Worm (Caenorhabditis elegans) whole organism, young adult: ENCODE measurements around the gene ZK1055.6.
A peak's percentile ranks its signal among the peaks of the same experiment; 100 is the strongest.

Experiments used
- B0336.3 ChIP-seq: fragments of 200-800 bp; sonication (Bioruptor generic); IDR thresholded peaks from 2 replicates; pipeline ENCODE4 v1.3.6; 2022; ENCODE audit warnings: missing genetic modification characterization, missing compliant biosample characterization
- C17E4.6 ChIP-seq: fragments of 200-800 bp; sonication (Bioruptor generic); IDR thresholded peaks from 2 replicates; pipeline ENCODE4 v1.3.6; 2022; ENCODE audit warnings: missing genetic modification reagents, missing genetic modification characterization, missing compliant biosample characterization
- F22D6.2 ChIP-seq: sonication (generic microtip); optimal IDR thresholded peaks from 2 replicates; lab custom pipeline; 2016; ENCODE audit warnings: mild to moderate bottlenecking, missing genetic modification characterization, missing compliant biosample characterization
- F49E8.2 ChIP-seq: sonication (generic microtip); optimal IDR thresholded peaks from 3 replicates; lab custom pipeline; 2017; ENCODE audit warnings: missing genetic modification characterization, mild to moderate bottlenecking, missing compliant biosample characterization, antibody characterized with exemption, moderate library complexity; ENCODE audit not compliant: insufficient read depth
- F52B5.7 ChIP-seq: sonication (generic microtip); optimal IDR thresholded peaks from 2 replicates; lab custom pipeline; 2016; ENCODE audit warnings: mild to moderate bottlenecking, missing genetic modification characterization, missing compliant biosample characterization
- K11D2.4 ChIP-seq: fragments of 200-800 bp; sonication (Bioruptor generic); IDR thresholded peaks from 2 replicates; pipeline ENCODE4 v1.3.6; 2022; ENCODE audit warnings: missing genetic modification reagents, missing genetic modification characterization, missing compliant biosample characterization
- K12H6.12 ChIP-seq: fragments of 200-800 bp; sonication (Bioruptor generic); optimal IDR thresholded peaks from 2 replicates; lab custom pipeline; 2018; ENCODE audit warnings: mild to moderate bottlenecking, missing genetic modification characterization, missing compliant biosample characterization
- T07F8.4 ChIP-seq: sonication (generic microtip); optimal IDR thresholded peaks from 2 replicates; lab custom pipeline; 2016; ENCODE audit warnings: mild to moderate bottlenecking, missing genetic modification characterization, moderate library complexity, missing compliant biosample characterization
- Y53G8AR.9 ChIP-seq: fragments of 200-800 bp; sonication (Bioruptor generic); conservative IDR thresholded peaks from 2 replicates; pipeline ENCODE4 v1.3.6; 2022; ENCODE audit warnings: missing genetic modification reagents, missing genetic modification characterization, missing compliant biosample characterization
- Y95B8A.8 ChIP-seq: fragments of 200-800 bp; sonication (Bioruptor generic); IDR thresholded peaks from 2 replicates; pipeline ENCODE4 v1.3.6; 2022; ENCODE audit warnings: missing genetic modification reagents, missing genetic modification characterization, missing compliant biosample characterization
- aptf-2 ChIP-seq: fragments of 200-800 bp; sonication (Bioruptor generic); conservative IDR thresholded peaks from 2 replicates; pipeline ENCODE4 v1.3.6; 2022; ENCODE audit warnings: missing genetic modification reagents, missing genetic modification characterization, missing compliant biosample characterization
- atf-7 ChIP-seq: sonication (generic microtip); optimal IDR thresholded peaks from 2 replicates; lab custom pipeline; 2017; ENCODE audit warnings: mild to moderate bottlenecking, missing genetic modification characterization, missing compliant biosample characterization
- bed-2 ChIP-seq: fragments of 200-800 bp; sonication (Bioruptor generic); IDR thresholded peaks from 2 replicates; pipeline ENCODE4 v1.3.6; 2022; ENCODE audit warnings: missing genetic modification reagents, missing genetic modification characterization, missing compliant biosample characterization
- cebp-2 ChIP-seq: fragments of 200-800 bp; sonication (Bioruptor generic); IDR thresholded peaks from 2 replicates; pipeline ENCODE4 v1.3.6; 2022; ENCODE audit warnings: missing genetic modification characterization, missing compliant biosample characterization
- ceh-40 ChIP-seq: fragments of 200-800 bp; sonication (Bioruptor generic); IDR thresholded peaks from 2 replicates; pipeline ENCODE4 v1.3.6; 2022; ENCODE audit warnings: missing genetic modification characterization, missing compliant biosample characterization
- ceh-79 ChIP-seq: sonication (generic microtip); optimal IDR thresholded peaks from 2 replicates; lab custom pipeline; 2017; ENCODE audit warnings: mild to moderate bottlenecking, missing genetic modification characterization, missing compliant biosample characterization
- chd-7 ChIP-seq: sonication (generic microtip); optimal IDR thresholded peaks from 2 replicates; lab custom pipeline; 2016; ENCODE audit warnings: mild to moderate bottlenecking, missing genetic modification characterization, moderate library complexity, missing compliant biosample characterization
- efl-1 ChIP-seq: fragments of 150-350 bp; optimal IDR thresholded peaks from 2 replicates; lab custom pipeline; 2014; ENCODE audit warnings: missing biosample characterization, missing genetic modification reagents, missing genetic modification characterization
- ekl-4 ChIP-seq: fragments of 200-800 bp; sonication (Bioruptor generic); IDR thresholded peaks from 2 replicates; pipeline ENCODE4 v1.3.6; 2022; ENCODE audit warnings: missing genetic modification reagents, missing genetic modification characterization, missing compliant biosample characterization
- fkh-3 ChIP-seq: sonication (generic microtip); optimal IDR thresholded peaks from 2 replicates; lab custom pipeline; 2016; ENCODE audit warnings: mild to moderate bottlenecking, missing genetic modification characterization, missing compliant biosample characterization
- him-1 ChIP-seq: sonication (generic microtip); optimal IDR thresholded peaks from 2 replicates; lab custom pipeline; 2016; ENCODE audit warnings: missing genotype, missing genetic modification reagents, missing genetic modification characterization, missing compliant biosample characterization
- lag-1 ChIP-seq: fragments of 200-800 bp; sonication (Bioruptor generic); IDR thresholded peaks from 2 replicates; pipeline ENCODE4 v1.3.6; 2022; ENCODE audit warnings: missing genetic modification reagents, missing genetic modification characterization, missing compliant biosample characterization
- let-526 ChIP-seq: fragments of 200-800 bp; sonication (Bioruptor generic); IDR thresholded peaks from 2 replicates; pipeline ENCODE4 v1.3.6; 2022; ENCODE audit warnings: missing genetic modification reagents, missing genetic modification characterization, missing compliant biosample characterization
- let-607 ChIP-seq, 2 experiments: fragments of 200-800 bp in 1 of 2; sonication (Bioruptor generic) in 1 of 2; sonication (generic microtip) in 1 of 2; optimal IDR thresholded peaks; 2 replicates each; lab custom pipeline; 2016 to 2018; ENCODE audit warnings: mild to moderate bottlenecking in 2 of 2, missing compliant biosample characterization in 2 of 2, missing genetic modification characterization in 2 of 2, moderate library complexity in 2 of 2, missing genotype in 1 of 2
- lin-54 ChIP-seq: fragments of 200-800 bp; sonication (Bioruptor generic); optimal IDR thresholded peaks from 2 replicates; lab custom pipeline; 2018; ENCODE audit warnings: mild to moderate bottlenecking, missing genetic modification characterization, missing compliant biosample characterization
- lsy-27 ChIP-seq: sonication (generic microtip); optimal IDR thresholded peaks from 2 replicates; lab custom pipeline; 2017; ENCODE audit warnings: missing genetic modification characterization, mild to moderate bottlenecking, missing compliant biosample characterization, antibody characterized with exemption, missing genotype, borderline replicate concordance; ENCODE audit not compliant: insufficient read depth
- madf-3 ChIP-seq: fragments of 200-800 bp; sonication (Bioruptor generic); IDR thresholded peaks from 2 replicates; pipeline ENCODE4 v1.3.6; 2022; ENCODE audit warnings: missing genetic modification reagents, missing genetic modification characterization, missing compliant biosample characterization
- mes-4 ChIP-seq: sonication (generic microtip); optimal IDR thresholded peaks from 2 replicates; lab custom pipeline; 2016; ENCODE audit warnings: missing genotype, missing genetic modification characterization, missing compliant biosample characterization
- mxl-1 ChIP-seq: sonication (generic microtip); optimal IDR thresholded peaks from 2 replicates; lab custom pipeline; 2016; ENCODE audit warnings: missing genetic modification characterization, missing compliant biosample characterization
- nfya-1 ChIP-seq: sonication (generic microtip); optimal IDR thresholded peaks from 2 replicates; lab custom pipeline; 2017; ENCODE audit warnings: antibody characterized with exemption, missing compliant biosample characterization, missing genetic modification characterization, borderline replicate concordance; ENCODE audit not compliant: insufficient read depth
- nhr-179 ChIP-seq: sonication (generic microtip); optimal IDR thresholded peaks from 2 replicates; lab custom pipeline; 2016; ENCODE audit warnings: mild to moderate bottlenecking, missing genetic modification characterization, missing compliant biosample characterization
- nhr-27 ChIP-seq: fragments of 200-800 bp; sonication (Bioruptor generic); optimal IDR thresholded peaks from 2 replicates; lab custom pipeline; 2018; ENCODE audit warnings: mild to moderate bottlenecking, missing genetic modification characterization, moderate library complexity, missing compliant biosample characterization
- nhr-80 ChIP-seq: sonication (generic microtip); optimal IDR thresholded peaks from 2 replicates; lab custom pipeline; 2016; ENCODE audit warnings: missing genetic modification characterization, missing compliant biosample characterization
- sea-2 ChIP-seq: fragments of 200-800 bp; sonication (Bioruptor generic); IDR thresholded peaks from 2 replicates; pipeline ENCODE4 v1.3.6; 2022; ENCODE audit warnings: missing genetic modification characterization, missing compliant biosample characterization
- snpc-4 ChIP-seq, 5 experiments: fragments of 150-350 bp in 1 of 5; sonication (generic microtip) in 4 of 5; optimal IDR thresholded peaks; 2 replicates each; lab custom pipeline; 2014 to 2018; ENCODE audit warnings: missing genetic modification characterization in 5 of 5, missing biosample characterization in 3 of 5, antibody characterized with exemption in 2 of 5, mild to moderate bottlenecking in 2 of 5, missing compliant biosample characterization in 2 of 5, missing genotype in 2 of 5, moderate library complexity in 2 of 5, missing genetic modification reagents in 1 of 5
- tbx-9 ChIP-seq: sonication (generic microtip); optimal IDR thresholded peaks from 2 replicates; lab custom pipeline; 2016; ENCODE audit warnings: borderline replicate concordance, missing genetic modification characterization, inconsistent platforms, missing compliant biosample characterization
- xnd-1 ChIP-seq: sonication (generic microtip); optimal IDR thresholded peaks from 2 replicates; lab custom pipeline; 2016; ENCODE audit warnings: missing genotype, missing genetic modification reagents, missing genetic modification characterization, missing compliant biosample characterization
- ztf-22 ChIP-seq: fragments of 200-800 bp; sonication (Bioruptor generic); optimal IDR thresholded peaks from 2 replicates; lab custom pipeline; 2018; ENCODE audit warnings: mild to moderate bottlenecking, missing genetic modification characterization, moderate library complexity, missing compliant biosample characterization
- ztf-3 ChIP-seq: fragments of 200-800 bp; sonication (Bioruptor generic); optimal IDR thresholded peaks from 2 replicates; lab custom pipeline; 2018; ENCODE audit warnings: mild to moderate bottlenecking, missing genetic modification characterization, missing compliant biosample characterization

ZK1055.6 gene

DNA sequence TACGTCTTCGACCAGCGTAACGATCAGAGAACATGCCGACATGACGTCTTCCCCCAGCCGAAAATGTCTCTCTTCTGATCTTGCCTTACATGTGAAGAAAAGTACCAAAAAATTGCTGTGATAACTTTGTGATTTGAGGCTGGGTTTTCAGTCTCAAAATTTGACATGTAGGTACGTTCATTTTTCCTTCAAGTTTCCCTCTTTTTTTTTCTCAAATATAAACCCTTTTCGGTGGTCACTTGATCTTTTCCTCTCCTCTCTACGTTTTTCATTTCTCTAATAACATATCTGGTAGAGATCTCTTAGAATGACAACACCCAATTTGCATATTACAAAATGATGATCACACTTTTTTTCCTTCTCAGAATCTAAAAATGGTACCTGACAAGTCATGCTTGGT is 19.5 kb upstream of the ZK1055.6 start, which contains the start of gene nhr-37:
nhr-37 (plus strand) TSS at position 301 of the 400 bp plus-strand sequence.
- no peak for TF ChIP-seq K12H6.12

DNA sequence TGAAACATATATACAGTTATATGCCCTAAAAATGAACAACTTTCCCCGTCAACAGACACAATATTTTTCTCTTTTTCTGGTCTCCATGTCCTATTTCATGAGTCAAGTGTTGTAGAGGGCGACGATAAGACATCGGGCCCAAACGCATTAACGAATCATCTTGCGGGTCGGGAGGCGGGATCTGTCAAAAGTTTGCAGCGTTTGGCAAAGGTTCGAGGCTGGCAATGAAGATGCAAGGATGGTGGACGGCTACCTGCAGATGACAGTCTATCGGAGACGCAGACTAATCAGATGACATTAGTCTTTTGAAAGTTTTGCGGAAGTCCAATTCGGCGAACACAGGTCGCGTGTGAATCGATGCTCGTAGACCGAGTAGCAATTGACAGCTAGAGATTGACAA is 18.4 kb upstream of the ZK1055.6 start:
- TF ChIP-seq nhr-179 (tag; lab: Kevin White, UChicago): no peak
- TF ChIP-seq ztf-3 (GFP tag; lab: Kevin White, UChicago): no peak
- TF ChIP-seq let-607 (tag; optimal IDR thresholded peaks at IDR 0.05; lab: Kevin White, UChicago): no peak

DNA sequence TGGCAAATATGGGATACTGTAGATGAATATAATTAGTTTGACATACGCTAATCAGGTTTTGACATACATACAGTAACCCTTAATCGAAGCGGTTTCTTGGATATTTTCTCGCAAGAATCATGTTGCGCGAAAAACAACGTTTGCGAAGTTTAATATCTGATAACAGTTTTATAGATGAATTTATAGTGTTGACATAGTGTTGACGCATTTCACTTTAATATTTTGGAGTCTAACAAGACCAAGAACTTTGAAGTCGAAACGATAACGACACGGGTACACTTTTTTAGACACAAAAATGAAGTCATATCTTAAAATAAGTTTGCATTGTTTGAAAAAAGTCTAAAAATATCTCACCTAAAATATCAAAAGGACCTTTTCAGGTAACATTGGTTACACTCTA is 13.9 kb upstream of the ZK1055.6 start:
- TF ChIP-seq chd-7 (tag; lab: Kevin White, UChicago) (no peak), let-607 (tag; optimal IDR thresholded peaks at IDR 0.05; lab: Kevin White, UChicago) (no peak), lin-54 (GFP tag; lab: Kevin White, UChicago) (no peak), T07F8.4 (tag; lab: Kevin White, UChicago) (no peak), ceh-79 (tag; lab: Kevin White, UChicago) (no peak), lag-1 (GFP tag; lab: Robert Waterston, UW) (no peak), nhr-80 (peak; percentile 23), K11D2.4 (GFP tag; lab: Robert Waterston, UW) (no peak)

DNA sequence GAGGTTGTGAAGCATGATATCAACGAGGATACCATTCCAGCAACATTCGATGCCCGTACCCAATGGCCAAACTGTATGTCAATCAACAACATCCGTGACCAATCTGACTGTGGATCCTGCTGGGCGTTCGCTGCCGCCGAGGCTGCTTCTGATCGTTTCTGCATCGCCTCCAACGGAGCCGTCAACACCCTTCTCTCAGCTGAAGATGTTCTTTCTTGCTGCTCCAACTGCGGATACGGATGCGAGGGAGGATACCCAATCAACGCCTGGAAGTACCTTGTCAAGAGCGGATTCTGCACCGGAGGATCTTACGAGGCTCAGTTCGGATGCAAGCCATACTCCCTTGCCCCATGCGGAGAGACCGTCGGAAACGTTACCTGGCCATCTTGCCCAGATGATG is 12.6 kb upstream of the ZK1055.6 start:
- no peak for TF ChIP-seq sea-2 (GFP tag; lab: Robert Waterston, UW)
- 0 out of 2 replicates have a peak, but pooled peaks have one; percentile 53 for TF ChIP-seq cebp-2 (GFP tag; lab: Robert Waterston, UW)

DNA sequence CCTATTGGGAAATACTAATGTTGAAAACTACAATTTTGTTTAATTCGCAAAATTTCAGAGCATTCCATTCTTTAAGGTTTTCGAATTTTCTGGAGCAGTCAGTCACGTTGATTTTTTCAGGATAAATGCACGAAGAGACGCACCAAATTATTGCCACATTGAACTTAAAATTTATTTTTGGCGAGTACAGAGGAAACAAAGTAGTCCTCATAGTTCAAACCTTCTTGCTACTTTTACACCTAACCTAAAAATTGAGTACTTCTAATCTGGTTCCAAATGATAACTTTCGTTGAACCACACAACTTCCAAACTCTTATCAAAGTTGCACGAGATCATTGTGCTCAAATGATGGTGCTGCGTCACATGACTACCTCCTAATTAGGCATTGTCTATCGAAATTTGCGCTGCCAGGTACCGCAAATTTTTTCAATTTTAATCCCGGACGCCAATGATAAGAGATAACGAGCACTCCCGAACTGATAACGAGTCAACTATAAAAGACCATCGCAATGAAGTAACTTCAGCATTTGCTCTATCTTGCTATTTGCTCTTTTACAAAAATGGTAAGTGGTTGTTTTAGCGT is 11.8 kb upstream of the ZK1055.6 start, which contains the start of gene cpr-4:
cpr-4 (plus strand) TSS at position 523 of the 583 bp plus-strand sequence.
- TF ChIP-seq mes-4 (tag; lab: Kevin White, UChicago) (no peak), nfya-1 (no peak), tbx-9 (tag; lab: Kevin White, UChicago) (no peak), ztf-22 (GFP tag; lab: Kevin White, UChicago) (peak; percentile 73), let-607 (tag; optimal IDR thresholded peaks at IDR 0.05; lab: Kevin White, UChicago) (peak in 1 of 2 experiments; percentile 57), cebp-2 (GFP tag; lab: Robert Waterston, UW) (no peak), him-1 (tag; lab: Kevin White, UChicago) (no peak), mxl-1 (no peak), bed-2 (GFP tag; lab: Robert Waterston, UW) (no peak), F49E8.2 (tag; lab: Kevin White, UChicago) (no peak), let-526 (GFP tag; lab: Robert Waterston, UW) (no peak), F52B5.7 (no peak), atf-7 (tag; lab: Kevin White, UChicago) (peak; percentile 65), snpc-4 (GFP tag; optimal IDR thresholded peaks at IDR 0.05; lab: Kevin White, UChicago) (no peak), snpc-4 (tag; optimal IDR thresholded peaks at IDR 0.05; lab: Kevin White, UChicago) (no peak), nhr-80 (peak; percentile 99), C17E4.6 (GFP tag; lab: Robert Waterston, UW) (no peak), ekl-4 (GFP tag; lab: Robert Waterston, UW) (no peak), ceh-40 (no peak), aptf-2 (GFP tag; lab: Robert Waterston, UW) (no peak), T07F8.4 (tag; lab: Kevin White, UChicago) (no peak), fkh-3 (tag; lab: Kevin White, UChicago) (no peak), madf-3 (GFP tag; lab: Robert Waterston, UW) (no peak), Y95B8A.8 (GFP tag; lab: Robert Waterston, UW) (no peak), nhr-27 (tag; lab: Kevin White, UChicago) (no peak), lin-54 (GFP tag; lab: Kevin White, UChicago) (no peak), Y53G8AR.9 (GFP tag; lab: Robert Waterston, UW) (no peak), F22D6.2 (tag; lab: Kevin White, UChicago) (no peak), efl-1 (GFP tag; lab: Kevin White, UChicago) (no peak), B0336.3 (GFP tag; lab: Robert Waterston, UW) (no peak), xnd-1 (tag; lab: Kevin White, UChicago) (no peak), lsy-27 (tag; lab: Kevin White, UChicago) (no peak), nhr-179 (tag; lab: Kevin White, UChicago) (no peak)
